Worm (Caenorhabditis elegans): ENCODE results near the gene lgc-19.

The lgc-19 gene

ce11 chrIV:15983920-15984631 is 21.6 kb upstream of the lgc-19 start, which contains the start of gene Y105C5B.19:
TSS of gene Y105C5B.19 (minus strand) at chrIV:15983970.
- TF ChIP-seq vab-7 (GFP tag; IDR thresholded peaks at IDR 0.05) (no peak), rbr-2 (tag; optimal IDR thresholded peaks at IDR 0.05) (peak; percentile 52), tag-97 (GFP tag; IDR thresholded peaks at IDR 0.05) (no peak), F26F4.8 (GFP tag; conservative IDR thresholded peaks at IDR 0.05) (no peak), aha-1 (tag) (peak; percentile 62), zfp-3 (GFP tag; conservative IDR thresholded peaks at IDR 0.05) (no peak), dmd-8 (GFP tag; IDR thresholded peaks at IDR 0.05) (no peak), mxl-3 (GFP tag; optimal IDR thresholded peaks at IDR 0.05) (no peak), nhr-237 (tag; optimal IDR thresholded peaks at IDR 0.05) (no peak), madf-9 (GFP tag; conservative IDR thresholded peaks at IDR 0.05) (no peak), Y105C5A.15 (GFP tag; IDR thresholded peaks at IDR 0.05) (no peak), spr-3 (GFP tag; optimal IDR thresholded peaks at IDR 0.05) (no peak), zip-2 (tag; optimal IDR thresholded peaks at IDR 0.05) (no peak), daf-16 (GFP tag; optimal IDR thresholded peaks at IDR 0.05) (no peak), daf-16 (tag; optimal IDR thresholded peaks at IDR 0.05) (peak; percentile 84), lin-1 (GFP tag; IDR thresholded peaks at IDR 0.05) (no peak), hlh-30 (tag; optimal IDR thresholded peaks at IDR 0.05; ENCODE audit: insufficient read depth) (peak; percentile 61), jun-1 (tag; optimal IDR thresholded peaks at IDR 0.05) (no peak), lin-13 (GFP tag; optimal IDR thresholded peaks at IDR 0.05) (peak; percentile 57), ztf-7 (tag; optimal IDR thresholded peaks at IDR 0.05) (no peak), daf-19 (GFP tag; conservative IDR thresholded peaks at IDR 0.05) (no peak), spr-1 (tag; optimal IDR thresholded peaks at IDR 0.05) (no peak), F44E2.7 (GFP tag; IDR thresholded peaks at IDR 0.05) (no peak), ama-1 (optimal IDR thresholded peaks at IDR 0.05) (no peak), dpl-1 (GFP tag; optimal IDR thresholded peaks at IDR 0.05) (peak; percentile 19), skn-1 (tag; optimal IDR thresholded peaks at IDR 0.05) (no peak), snpc-1.2 (GFP tag; IDR thresholded peaks at IDR 0.05) (0 out of 2 replicates have a peak, but pooled peaks have one; percentile 23)

- peak; percentile 86 for TF ChIP-seq aha-1 (tag)
Measured at ce11 chrIV:15979610-15980009, 17.1 kb upstream of the lgc-19 start.

- TF ChIP-seq ctbp-1 (GFP tag; IDR thresholded peaks at IDR 0.05) = no peak
- no peak for TF ChIP-seq unc-130 (GFP tag; optimal IDR thresholded peaks at IDR 0.05)
- TF ChIP-seq nhr-10 (tag; optimal IDR thresholded peaks at IDR 0.05) = no peak
- TF ChIP-seq hmg-1.1 (GFP tag; IDR thresholded peaks at IDR 0.05) = no peak
- no peak for TF ChIP-seq madf-5 (GFP tag; IDR thresholded peaks at IDR 0.05)
- TF ChIP-seq nhr-6 (tag; optimal IDR thresholded peaks at IDR 0.05) = no peak
- TF ChIP-seq duxl-1 (tag; optimal IDR thresholded peaks at IDR 0.05; ENCODE audit: poor library complexity) = no peak
- no peak for TF ChIP-seq mxl-2 (GFP tag; conservative IDR thresholded peaks at IDR 0.05)
- TF ChIP-seq fkh-10 (GFP tag; optimal IDR thresholded peaks at IDR 0.05) = no peak
- no peak for TF ChIP-seq daf-16 (GFP tag; optimal IDR thresholded peaks at IDR 0.05)
- TF ChIP-seq daf-16 (tag; optimal IDR thresholded peaks at IDR 0.05) = no peak
- TF ChIP-seq rbr-2 (tag; optimal IDR thresholded peaks at IDR 0.05) = no peak
- TF ChIP-seq F37D6.2 (tag; optimal IDR thresholded peaks at IDR 0.05) = no peak
Measured at ce11 chrIV:15964307-15964706, 1.8 kb upstream of the lgc-19 start, which contains the start of gene Y105C5B.18. TSS of gene Y105C5B.18 (plus strand) at chrIV:15964607.

- no peak for TF ChIP-seq lin-15B (tag; optimal IDR thresholded peaks at IDR 0.05)
- no peak for TF ChIP-seq unc-62 (GFP tag; optimal IDR thresholded peaks at IDR 0.05 in 1 of 2)
- no peak for TF ChIP-seq unc-62 (tag; optimal IDR thresholded peaks at IDR 0.05)
- TF ChIP-seq F10B5.3 (tag; optimal IDR thresholded peaks at IDR 0.05) = no peak
- no peak for TF ChIP-seq Y75B8A.6 (GFP tag; IDR thresholded peaks at IDR 0.05)
- TF ChIP-seq nhr-11 (tag; optimal IDR thresholded peaks at IDR 0.05) = no peak
- TF ChIP-seq pha-4 (GFP tag; IDR thresholded peaks at IDR 0.05) = no peak
- TF ChIP-seq pha-4 (tag; optimal IDR thresholded peaks at IDR 0.05) = no peak
- no peak for TF ChIP-seq nhr-48 (tag; optimal IDR thresholded peaks at IDR 0.05)
- no peak for TF ChIP-seq ztf-11 (tag; optimal IDR thresholded peaks at IDR 0.05)
- TF ChIP-seq nhr-28 (tag; optimal IDR thresholded peaks at IDR 0.05) = no peak
- no peak for TF ChIP-seq lin-39 (tag; optimal IDR thresholded peaks at IDR 0.05)
- TF ChIP-seq php-3 (GFP tag; IDR thresholded peaks at IDR 0.05) = no peak
Measured at ce11 chrIV:15962801-15963200, 289 bp upstream of the lgc-19 start, which contains the start of gene Y105C5B.17. TSS of gene Y105C5B.17 (plus strand) at chrIV:15963101.

Measured in whole organism, L4 larva.